Fruit fly (Drosophila melanogaster) whole organism, embryonic: ENCODE results near the gene CG15725.
A peak's percentile ranks its signal among the peaks of the same experiment; 100 is the strongest.

ENCODE experiments used
- C15 ChIP-seq: fragments of 200-800 bp; sonication (Bioruptor generic); IDR thresholded peaks from 3 replicates; pipeline ENCODE4 v1.3.6; 2022; ENCODE audit warnings: missing biosample characterization, missing genetic modification characterization
- CG10147 ChIP-seq: fragments of 200-800 bp; sonication (Bioruptor generic); optimal IDR thresholded peaks from 2 replicates; lab custom pipeline; 2019; ENCODE audit warnings: missing biosample characterization, mild to moderate bottlenecking, missing genetic modification characterization, moderate library complexity
- CG10543 ChIP-seq: fragments of 200-800 bp; sonication (Bioruptor generic); optimal IDR thresholded peaks from 3 replicates; lab custom pipeline; 2017; ENCODE audit warnings: missing biosample characterization, mild to moderate bottlenecking, missing genetic modification characterization, moderate library complexity
- CG10654 ChIP-seq: fragments of 200-800 bp; sonication (Bioruptor generic); optimal IDR thresholded peaks from 2 replicates; lab custom pipeline; 2016; ENCODE audit warnings: missing biosample characterization, missing genetic modification characterization
- CG11696 ChIP-seq: fragments of 200-800 bp; sonication (Bioruptor generic); IDR thresholded peaks from 2 replicates; pipeline ENCODE4 v1.3.6; 2022; ENCODE audit warnings: missing biosample characterization, missing genetic modification characterization
- CG13123 ChIP-seq: fragments of 200-800 bp; sonication (Bioruptor generic); optimal IDR thresholded peaks from 2 replicates; lab custom pipeline; 2016; ENCODE audit warnings: missing biosample characterization, missing genetic modification characterization
- CG13296 ChIP-seq: fragments of 200-800 bp; sonication (Bioruptor generic); optimal IDR thresholded peaks from 3 replicates; lab custom pipeline; 2018; ENCODE audit warnings: missing biosample characterization, mild to moderate bottlenecking, missing genetic modification characterization
- CG14667 ChIP-seq: fragments of 200-800 bp; sonication (Bioruptor generic); IDR thresholded peaks from 2 replicates; pipeline ENCODE4 v1.3.6; 2022; ENCODE audit warnings: missing biosample characterization, missing genetic modification characterization
- CG15514 ChIP-seq: fragments of 200-800 bp; sonication (Bioruptor generic); optimal IDR thresholded peaks from 3 replicates; lab custom pipeline; 2017; ENCODE audit warnings: missing biosample characterization, missing genetic modification characterization, mild to moderate bottlenecking, moderate library complexity, missing genetic modification reagents
- CG16815 ChIP-seq: fragments of 200-800 bp; sonication (Bioruptor generic); optimal IDR thresholded peaks from 3 replicates; lab custom pipeline; 2017; ENCODE audit warnings: missing biosample characterization, mild to moderate bottlenecking, missing genetic modification characterization
- CG17186 ChIP-seq: fragments of 200-800 bp; sonication (Bioruptor generic); optimal IDR thresholded peaks from 3 replicates; lab custom pipeline; 2017; ENCODE audit warnings: missing biosample characterization, missing genetic modification reagents, missing genetic modification characterization
- CG17612 ChIP-seq: fragments of 200-800 bp; sonication (Bioruptor generic); IDR thresholded peaks from 2 replicates; pipeline ENCODE4 v1.3.6; 2022; ENCODE audit warnings: missing biosample characterization, missing genetic modification characterization
- CG1792 ChIP-seq: fragments of 200-800 bp; sonication (Bioruptor generic); optimal IDR thresholded peaks from 2 replicates; lab custom pipeline; 2016; ENCODE audit warnings: missing biosample characterization, missing genetic modification characterization
- CG18599 ChIP-seq: fragments of 200-800 bp; sonication (Bioruptor generic); optimal IDR thresholded peaks from 3 replicates; lab custom pipeline; 2017; ENCODE audit warnings: missing biosample characterization, missing genetic modification characterization, mild to moderate bottlenecking, moderate library complexity, missing genetic modification reagents
- CG31224 ChIP-seq: fragments of 200-800 bp; sonication (Bioruptor generic); IDR thresholded peaks from 2 replicates; pipeline ENCODE4 v1.3.6; 2022; ENCODE audit warnings: missing biosample characterization, missing genetic modification characterization
- CG31388 ChIP-seq: fragments of 200-800 bp; sonication (Bioruptor generic); optimal IDR thresholded peaks from 2 replicates; lab custom pipeline; 2016; ENCODE audit warnings: missing biosample characterization, missing genetic modification characterization
- CG3407 ChIP-seq: fragments of 200-800 bp; sonication (Bioruptor generic); optimal IDR thresholded peaks from 2 replicates; lab custom pipeline; 2018; ENCODE audit warnings: missing biosample characterization, mild to moderate bottlenecking, missing genetic modification characterization
- CG4424 ChIP-seq: fragments of 200-800 bp; sonication (Bioruptor generic); optimal IDR thresholded peaks from 3 replicates; lab custom pipeline; 2016; ENCODE audit warnings: missing biosample characterization, missing genetic modification characterization
- CG4730 ChIP-seq: fragments of 200-800 bp; sonication (Bioruptor generic); IDR thresholded peaks from 2 replicates; pipeline ENCODE4 v1.3.6; 2022; ENCODE audit warnings: missing biosample characterization, missing genetic modification characterization
- CG4820 ChIP-seq: fragments of 200-800 bp; sonication (Bioruptor generic); optimal IDR thresholded peaks from 3 replicates; lab custom pipeline; 2016; ENCODE audit warnings: missing biosample characterization, missing genetic modification characterization
- CG8359 ChIP-seq: fragments of 200-800 bp; sonication (Bioruptor generic); optimal IDR thresholded peaks from 2 replicates; lab custom pipeline; 2017; ENCODE audit warnings: missing biosample characterization, mild to moderate bottlenecking, missing genetic modification characterization, borderline replicate concordance
- Dbx ChIP-seq: fragments of 200-800 bp; sonication (Bioruptor generic); IDR thresholded peaks from 3 replicates; pipeline ENCODE4 v1.3.6; 2022; ENCODE audit warnings: missing biosample characterization, missing genetic modification characterization
- E2f1 ChIP-seq: fragments of 200-800 bp; sonication (Bioruptor generic); IDR thresholded peaks from 2 replicates; pipeline ENCODE4 v1.3.6; 2022; ENCODE audit warnings: missing biosample characterization, missing genetic modification characterization
- Fer2 ChIP-seq: fragments of 200-800 bp; sonication (Bioruptor generic); optimal IDR thresholded peaks from 2 replicates; lab custom pipeline; 2018; ENCODE audit warnings: missing biosample characterization, mild to moderate bottlenecking, missing genetic modification characterization, moderate library complexity
- Fer3 ChIP-seq: fragments of 200-800 bp; sonication (Bioruptor generic); optimal IDR thresholded peaks from 2 replicates; lab custom pipeline; 2018; ENCODE audit warnings: missing biosample characterization, mild to moderate bottlenecking, missing genetic modification characterization, moderate library complexity
- Gsc ChIP-seq: fragments of 200-800 bp; sonication (Bioruptor generic); IDR thresholded peaks from 2 replicates; pipeline ENCODE4 v1.3.6; 2022; ENCODE audit warnings: missing biosample characterization, missing genetic modification characterization
- HHEX ChIP-seq: fragments of 200-800 bp; sonication (Bioruptor generic); optimal IDR thresholded peaks from 3 replicates; lab custom pipeline; 2017; ENCODE audit warnings: missing biosample characterization, mild to moderate bottlenecking, missing genetic modification characterization, missing genetic modification reagents
- Hsf ChIP-seq: fragments of 200-800 bp; sonication (Bioruptor generic); optimal IDR thresholded peaks from 3 replicates; lab custom pipeline; 2016; ENCODE audit warnings: missing biosample characterization, missing genetic modification characterization
- Lhr ChIP-seq: fragments of 200-800 bp; sonication (Bioruptor generic); optimal IDR thresholded peaks from 3 replicates; lab custom pipeline; 2017; ENCODE audit warnings: mild to moderate bottlenecking, missing biosample characterization, missing genetic modification reagents, missing genetic modification characterization
- MTF-1 ChIP-seq: fragments of 200-800 bp; sonication (Bioruptor generic); optimal IDR thresholded peaks from 2 replicates; lab custom pipeline; 2018; ENCODE audit warnings: missing biosample characterization, mild to moderate bottlenecking, missing genetic modification characterization, borderline replicate concordance
- Max ChIP-seq: fragments of 200-800 bp; sonication (Bioruptor generic); optimal IDR thresholded peaks from 2 replicates; lab custom pipeline; 2016; ENCODE audit warnings: missing biosample characterization, mild to moderate bottlenecking, missing genetic modification characterization
- Mrtf ChIP-seq: fragments of 200-800 bp; sonication (Bioruptor generic); IDR thresholded peaks from 3 replicates; pipeline ENCODE4 v1.3.6; 2022; ENCODE audit warnings: missing biosample characterization, missing genetic modification characterization
- Myb ChIP-seq: fragments of 200-800 bp; sonication (Bioruptor generic); optimal IDR thresholded peaks from 2 replicates; lab custom pipeline; 2016; ENCODE audit warnings: missing biosample characterization, missing genetic modification characterization
- Xrp1 ChIP-seq: fragments of 200-800 bp; sonication (Bioruptor generic); IDR thresholded peaks from 2 replicates; pipeline ENCODE4 v1.3.6; 2022; ENCODE audit warnings: missing biosample characterization, missing genetic modification characterization
- chn ChIP-seq: fragments of 200-800 bp; sonication (Bioruptor generic); optimal IDR thresholded peaks from 2 replicates; lab custom pipeline; 2016; ENCODE audit warnings: missing biosample characterization, missing genetic modification characterization
- cwo ChIP-seq: fragments of 200-800 bp; sonication (Bioruptor generic); optimal IDR thresholded peaks from 3 replicates; lab custom pipeline; 2017; ENCODE audit warnings: missing biosample characterization, missing genetic modification characterization, mild to moderate bottlenecking, moderate library complexity, missing genetic modification reagents
- dpn ChIP-seq, 2 experiments: fragments of 200-800 bp; sonication (Bioruptor generic); optimal IDR thresholded peaks; 3 replicates each; lab custom pipeline; 2016; ENCODE audit warnings: missing biosample characterization in 2 of 2, missing genetic modification characterization in 2 of 2
- grau ChIP-seq: fragments of 200-800 bp; optimal IDR thresholded peaks from 3 replicates; lab custom pipeline; 2019; ENCODE audit warnings: missing biosample characterization, mild to moderate bottlenecking, missing genetic modification characterization, moderate library complexity
- gro ChIP-seq: fragments of 200-800 bp; sonication (Bioruptor generic); optimal IDR thresholded peaks from 2 replicates; lab custom pipeline; 2016; ENCODE audit warnings: missing biosample characterization, missing genetic modification characterization
- ind ChIP-seq: fragments of 200-800 bp; sonication (Bioruptor generic); optimal IDR thresholded peaks from 3 replicates; lab custom pipeline; 2016; ENCODE audit warnings: missing biosample characterization, missing genetic modification characterization
- maf-S ChIP-seq: fragments of 200-800 bp; sonication (Bioruptor generic); optimal IDR thresholded peaks from 2 replicates; lab custom pipeline; 2016; ENCODE audit warnings: missing biosample characterization, missing genetic modification characterization
- onecut ChIP-seq: fragments of 200-800 bp; sonication (Bioruptor generic); IDR thresholded peaks from 2 replicates; pipeline ENCODE4 v1.3.6; 2022; ENCODE audit warnings: missing biosample characterization, missing genetic modification characterization
- ranshi ChIP-seq: fragments of 200-800 bp; sonication (Bioruptor generic); IDR thresholded peaks from 2 replicates; pipeline ENCODE4 v1.3.6; 2022; ENCODE audit warnings: missing biosample characterization, missing genetic modification characterization
- sens ChIP-seq: fragments of 200-800 bp; sonication (Bioruptor generic); peaks from one replicate; lab custom pipeline; 2016; ENCODE audit warnings: missing biosample characterization, missing genetic modification characterization
- sr ChIP-seq: fragments of 200-800 bp; sonication (Bioruptor generic); IDR thresholded peaks from 3 replicates; pipeline ENCODE4 v1.3.6; 2022; ENCODE audit warnings: missing biosample characterization, missing genetic modification characterization
- tna ChIP-seq: fragments of 200-800 bp; sonication (Bioruptor generic); IDR thresholded peaks from 2 replicates; pipeline ENCODE4 v1.3.6; 2022; ENCODE audit warnings: missing biosample characterization, missing genetic modification characterization; ENCODE audit not compliant: partially characterized antibody
- toy ChIP-seq: fragments of 200-800 bp; sonication (Bioruptor generic); IDR thresholded peaks from 2 replicates; pipeline ENCODE4 v1.3.6; 2022; ENCODE audit warnings: missing biosample characterization, missing genetic modification characterization
- unc-4 ChIP-seq: fragments of 200-800 bp; sonication (Bioruptor generic); IDR thresholded peaks from 2 replicates; pipeline ENCODE4 v1.3.6; 2022; ENCODE audit warnings: missing biosample characterization, missing genetic modification characterization; ENCODE audit not compliant: partially characterized antibody
- vvl ChIP-seq: fragments of 200-800 bp; sonication (Bioruptor generic); IDR thresholded peaks from 2 replicates; pipeline ENCODE4 v1.3.6; 2022; ENCODE audit warnings: missing biosample characterization, missing genetic modification characterization
- zen ChIP-seq: fragments of 200-800 bp; sonication (Bioruptor generic); optimal IDR thresholded peaks from 3 replicates; lab custom pipeline; 2018; ENCODE audit warnings: missing biosample characterization, mild to moderate bottlenecking, missing genetic modification characterization, moderate library complexity

CG15725 gene

DNA sequence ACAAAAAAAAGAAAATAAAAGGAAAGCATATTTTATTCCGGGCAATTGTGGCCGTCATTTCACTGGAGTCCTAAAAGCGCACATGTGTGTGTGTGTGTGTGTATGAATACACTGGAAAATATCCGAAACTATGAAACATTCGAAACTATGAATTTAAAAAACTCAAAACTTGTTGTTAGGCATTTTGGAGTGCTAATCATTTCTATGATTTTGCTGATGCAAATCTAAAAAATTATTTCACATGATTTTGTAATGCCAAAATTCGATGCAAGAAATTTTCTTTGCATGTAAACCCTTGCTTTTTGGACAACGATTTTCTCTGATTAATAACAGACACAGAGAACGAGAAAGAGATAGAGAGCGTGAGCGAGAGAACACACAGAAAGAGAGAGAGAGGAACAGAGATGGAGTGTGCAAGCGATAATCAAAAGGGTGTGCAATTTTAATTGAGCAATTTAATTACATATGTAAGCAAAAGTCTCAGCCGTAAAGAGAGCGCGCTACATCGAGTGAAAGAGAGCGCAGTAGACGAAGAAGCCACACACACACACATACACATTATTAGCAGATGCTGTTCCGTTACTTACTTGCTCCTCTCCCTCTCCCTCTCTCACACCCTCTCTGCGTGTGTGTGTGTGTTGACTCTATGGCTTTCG lies 6.4 kb upstream of the CG15725 start (continued):
- TF ChIP-seq CG4730 (GFP tag; lab: Robert Waterston, UW) (no peak), Lhr (GFP tag; lab: Kevin White, UChicago) (no peak), onecut (peak; percentile 30; the same call in 1 of the 2 replicates), MTF-1 (GFP tag; lab: Kevin White, UChicago) (no peak), CG4820 (peak; percentile 31), CG31224 (GFP tag; lab: Robert Waterston, UW) (no peak), Hsf (GFP tag; lab: Kevin White, UChicago) (peak; percentile 35), chn (GFP tag; lab: Kevin White, UChicago) (peak; percentile 1), Myb (GFP tag; lab: Kevin White, UChicago) (no peak), unc-4 (GFP tag; lab: Robert Waterston, UW) (no peak), Gsc (GFP tag; lab: Robert Waterston, UW) (no peak), CG8359 (GFP tag; lab: Kevin White, UChicago) (no peak), CG17612 (no peak), Fer2 (tag; lab: Kevin White, UChicago) (no peak), CG10654 (GFP tag; lab: Kevin White, UChicago) (no peak), CG13296 (GFP tag; lab: Kevin White, UChicago) (peak; percentile 31), Dbx (GFP tag; lab: Robert Waterston, UW) (no peak), dpn (GFP tag; optimal IDR thresholded peaks at IDR 0.05; lab: Kevin White, UChicago) (peak in 1 of 2 experiments; percentile 25), CG10543 (GFP tag; lab: Kevin White, UChicago) (no peak), E2f1 (peak; percentile 27; the same call in 1 of the 2 replicates), gro (no peak), sr (no peak), CG18599 (GFP tag; lab: Kevin White, UChicago) (peak; percentile 69), sens (GFP tag; lab: Kevin White, UChicago) (peak; percentile 87), CG14667 (GFP tag; lab: Robert Waterston, UW) (no peak), CG3407 (GFP tag; lab: Kevin White, UChicago) (no peak), C15 (GFP tag; lab: Robert Waterston, UW) (0 out of 3 replicates have a peak, but pooled peaks have one; percentile 23), CG17186 (GFP tag; lab: Kevin White, UChicago) (no peak), CG4424 (GFP tag; lab: Kevin White, UChicago) (peak; percentile 35), HHEX (GFP tag; lab: Kevin White, UChicago) (no peak), CG11696 (GFP tag; lab: Robert Waterston, UW) (no peak), toy (GFP tag; lab: Robert Waterston, UW) (no peak), CG31388 (no peak), CG1792 (no peak), Max (GFP tag; lab: Kevin White, UChicago) (no peak), Xrp1 (GFP tag; lab: Robert Waterston, UW) (peak; percentile 49; the same call in 1 of the 2 replicates), CG16815 (GFP tag; lab: Kevin White, UChicago) (peak; percentile 9), Fer3 (tag; lab: Kevin White, UChicago) (peak; percentile 19), Mrtf (GFP tag; lab: Robert Waterston, UW) (no peak), grau (peak; percentile 50), ind (peak; percentile 26), tna (GFP tag; lab: Robert Waterston, UW) (no peak), CG13123 (GFP tag; lab: Kevin White, UChicago) (no peak), maf-S (GFP tag; lab: Kevin White, UChicago) (no peak), CG15514 (GFP tag; lab: Kevin White, UChicago) (peak; percentile 14), vvl (GFP tag; lab: Robert Waterston, UW) (peak; percentile 38; the same call in 1 of the 2 replicates), cwo (GFP tag; lab: Kevin White, UChicago) (no peak), CG10147 (GFP tag; lab: Kevin White, UChicago) (peak; percentile 55), zen (tag; lab: Kevin White, UChicago) (peak; percentile 27), ranshi (GFP tag; lab: Robert Waterston, UW) (0 out of 2 replicates have a peak, but pooled peaks have one; percentile 41)
